Fruit fly (Drosophila melanogaster) whole organism, embryonic: ENCODE data around the gene CG42342.

Experiments
- ATbp ChIP-seq: fragments of 200-800 bp; sonication (Bioruptor generic); optimal IDR thresholded peaks from 2 replicates; lab custom pipeline; 2017; ENCODE audit warnings: missing biosample characterization, mild to moderate bottlenecking, missing genetic modification characterization, missing genetic modification reagents
- Atf3 ChIP-seq: fragments of 200-800 bp; sonication (Bioruptor generic); optimal IDR thresholded peaks from 3 replicates; lab custom pipeline; 2016; ENCODE audit warnings: missing biosample characterization, missing genetic modification characterization
- B-H2 ChIP-seq: fragments of 200-800 bp; sonication (Bioruptor generic); optimal IDR thresholded peaks from 2 replicates; lab custom pipeline; 2018; ENCODE audit warnings: missing biosample characterization, mild to moderate bottlenecking, missing genetic modification characterization
- Bgb ChIP-seq: fragments of 200-800 bp; sonication (Bioruptor generic); IDR thresholded peaks from 2 replicates; pipeline ENCODE4 v1.3.6; 2022; ENCODE audit warnings: missing biosample characterization, missing genetic modification characterization; ENCODE audit not compliant: partially characterized antibody
- BtbVII ChIP-seq: fragments of 200-800 bp; sonication (Bioruptor generic); optimal IDR thresholded peaks from 3 replicates; lab custom pipeline; 2017; ENCODE audit warnings: missing biosample characterization, mild to moderate bottlenecking, missing genetic modification characterization
- CG11695 ChIP-seq: fragments of 200-800 bp; sonication (Bioruptor generic); IDR thresholded peaks from 3 replicates; pipeline ENCODE4 v1.3.6; 2022; ENCODE audit warnings: missing biosample characterization, missing genetic modification characterization
- CG12219 ChIP-seq: fragments of 200-800 bp; sonication (Bioruptor generic); optimal IDR thresholded peaks from 3 replicates; lab custom pipeline; 2018; ENCODE audit warnings: missing biosample characterization, mild to moderate bottlenecking, missing genetic modification characterization
- CG12391 ChIP-seq: fragments of 200-800 bp; sonication (Bioruptor generic); optimal IDR thresholded peaks from 3 replicates; lab custom pipeline; 2018; ENCODE audit warnings: missing biosample characterization, mild to moderate bottlenecking, missing genetic modification characterization, moderate library complexity
- CG12744 ChIP-seq: fragments of 200-800 bp; sonication (Bioruptor generic); optimal IDR thresholded peaks from 2 replicates; lab custom pipeline; 2016; ENCODE audit warnings: missing biosample characterization, missing genetic modification characterization
- CG13123 ChIP-seq: fragments of 200-800 bp; sonication (Bioruptor generic); optimal IDR thresholded peaks from 2 replicates; lab custom pipeline; 2016; ENCODE audit warnings: missing biosample characterization, missing genetic modification characterization
- CG14667 ChIP-seq: fragments of 200-800 bp; sonication (Bioruptor generic); IDR thresholded peaks from 2 replicates; pipeline ENCODE4 v1.3.6; 2022; ENCODE audit warnings: missing biosample characterization, missing genetic modification characterization
- CG14860 ChIP-seq: fragments of 200-800 bp; sonication (Bioruptor generic); IDR thresholded peaks from 3 replicates; pipeline ENCODE4 v1.3.6; 2022; ENCODE audit warnings: missing biosample characterization, missing genetic modification characterization; ENCODE audit not compliant: partially characterized antibody
- CG15011 ChIP-seq: fragments of 200-800 bp; sonication (Bioruptor generic); optimal IDR thresholded peaks from 3 replicates; lab custom pipeline; 2018; ENCODE audit warnings: missing biosample characterization, mild to moderate bottlenecking, missing genetic modification characterization
- CG15479 ChIP-seq: fragments of 200-800 bp; sonication (Bioruptor generic); optimal IDR thresholded peaks from 3 replicates; lab custom pipeline; 2019; ENCODE audit warnings: missing biosample characterization, mild to moderate bottlenecking, missing genetic modification characterization, moderate library complexity
- CG16779 ChIP-seq: fragments of 200-800 bp; sonication (Bioruptor generic); IDR thresholded peaks from 2 replicates; pipeline ENCODE4 v1.3.6; 2022; ENCODE audit warnings: missing biosample characterization, missing genetic modification characterization
- CG1832 ChIP-seq: fragments of 200-800 bp; sonication (Bioruptor generic); optimal IDR thresholded peaks from 2 replicates; lab custom pipeline; 2017; ENCODE audit warnings: missing biosample characterization, mild to moderate bottlenecking, missing genetic modification characterization, inconsistent platforms
- CG18476 ChIP-seq: fragments of 200-800 bp; sonication (Bioruptor generic); optimal IDR thresholded peaks from 2 replicates; lab custom pipeline; 2016; ENCODE audit warnings: missing biosample characterization, mild to moderate bottlenecking, missing genetic modification characterization
- CG31441 ChIP-seq: fragments of 200-800 bp; sonication (Bioruptor generic); IDR thresholded peaks from 2 replicates; pipeline ENCODE4 v1.3.6; 2022; ENCODE audit warnings: missing biosample characterization, missing genetic modification characterization
- CG32767 ChIP-seq: fragments of 200-800 bp; sonication (Bioruptor generic); IDR thresholded peaks from 2 replicates; pipeline ENCODE4 v1.3.6; 2022; ENCODE audit warnings: missing biosample characterization, missing genetic modification characterization
- CG3995 ChIP-seq: fragments of 200-800 bp; sonication (Bioruptor generic); optimal IDR thresholded peaks from 3 replicates; lab custom pipeline; 2016; ENCODE audit warnings: missing biosample characterization, missing genetic modification characterization
- CG6813 ChIP-seq: fragments of 200-800 bp; sonication (Bioruptor generic); optimal IDR thresholded peaks from 2 replicates; lab custom pipeline; 2017; ENCODE audit warnings: missing biosample characterization, missing genetic modification characterization, mild to moderate bottlenecking, moderate library complexity, missing genetic modification reagents
- CG7372 ChIP-seq: fragments of 200-800 bp; sonication (Bioruptor generic); IDR thresholded peaks from 2 replicates; pipeline ENCODE4 v1.3.6; 2022; ENCODE audit warnings: missing biosample characterization, missing genetic modification characterization
- CG7928 ChIP-seq: fragments of 200-800 bp; sonication (Bioruptor generic); optimal IDR thresholded peaks from 2 replicates; lab custom pipeline; 2017; ENCODE audit warnings: missing biosample characterization, mild to moderate bottlenecking, missing genetic modification characterization
- Chrac-16 ChIP-seq: fragments of 200-800 bp; sonication (Bioruptor generic); optimal IDR thresholded peaks from 3 replicates; lab custom pipeline; 2016; ENCODE audit warnings: missing biosample characterization, missing genetic modification characterization
- Dbx ChIP-seq: fragments of 200-800 bp; sonication (Bioruptor generic); IDR thresholded peaks from 3 replicates; pipeline ENCODE4 v1.3.6; 2022; ENCODE audit warnings: missing biosample characterization, missing genetic modification characterization
- Hand ChIP-seq: fragments of 200-800 bp; sonication (Bioruptor generic); optimal IDR thresholded peaks from 2 replicates; lab custom pipeline; 2017; ENCODE audit warnings: mild to moderate bottlenecking, missing biosample characterization, missing genetic modification reagents, missing genetic modification characterization
- HmgD ChIP-seq: fragments of 200-800 bp; sonication (Bioruptor generic); optimal IDR thresholded peaks from 3 replicates; lab custom pipeline; 2016; ENCODE audit warnings: missing biosample characterization, missing genetic modification characterization
- Hr39 ChIP-seq: fragments of >200 bp; optimal IDR thresholded peaks from 2 replicates; lab custom pipeline; 2017
- MTF-1 ChIP-seq: fragments of 200-800 bp; sonication (Bioruptor generic); optimal IDR thresholded peaks from 2 replicates; lab custom pipeline; 2018; ENCODE audit warnings: missing biosample characterization, mild to moderate bottlenecking, missing genetic modification characterization, borderline replicate concordance
- Nf-YA ChIP-seq: fragments of 200-800 bp; sonication (Bioruptor generic); IDR thresholded peaks from 2 replicates; pipeline ENCODE4 v1.3.6; 2022; ENCODE audit warnings: missing biosample characterization, missing genetic modification characterization
- NfI ChIP-seq: fragments of 200-800 bp; sonication (Bioruptor generic); optimal IDR thresholded peaks from 3 replicates; lab custom pipeline; 2018; ENCODE audit warnings: missing biosample characterization, mild to moderate bottlenecking, missing genetic modification characterization, moderate library complexity
- Rfx ChIP-seq: fragments of 200-800 bp; sonication (Bioruptor generic); IDR thresholded peaks from 2 replicates; pipeline ENCODE4 v1.3.6; 2022; ENCODE audit warnings: missing biosample characterization, missing genetic modification characterization
- cato ChIP-seq: fragments of 200-800 bp; sonication (Bioruptor generic); optimal IDR thresholded peaks from 2 replicates; lab custom pipeline; 2016; ENCODE audit warnings: missing biosample characterization, missing genetic modification characterization, borderline replicate concordance
- ci ChIP-seq: fragments of 200-800 bp; sonication (Bioruptor generic); IDR thresholded peaks from 3 replicates; pipeline ENCODE4 v1.3.6; 2022; ENCODE audit warnings: missing biosample characterization, missing genetic modification characterization
- corto ChIP-seq: fragments of 200-800 bp; sonication (Bioruptor generic); optimal IDR thresholded peaks from 2 replicates; lab custom pipeline; 2016; ENCODE audit warnings: missing biosample characterization, mild to moderate bottlenecking, missing genetic modification characterization, moderate library complexity
- dmrt99B ChIP-seq: fragments of 200-800 bp; sonication (Bioruptor generic); optimal IDR thresholded peaks from 2 replicates; lab custom pipeline; 2018; ENCODE audit warnings: missing biosample characterization, mild to moderate bottlenecking, missing genetic modification characterization, moderate library complexity
- dpn ChIP-seq, 2 experiments: fragments of 200-800 bp; sonication (Bioruptor generic); optimal IDR thresholded peaks; 3 replicates each; lab custom pipeline; 2016; ENCODE audit warnings: missing biosample characterization in 2 of 2, missing genetic modification characterization in 2 of 2
- ems ChIP-seq: fragments of 200-800 bp; sonication (Bioruptor generic); optimal IDR thresholded peaks from 3 replicates; lab custom pipeline; 2016; ENCODE audit warnings: missing biosample characterization, missing genetic modification characterization
- hkb ChIP-seq, 2 experiments: fragments of 200-800 bp in 1 of 2; fragments of >200 bp in 1 of 2; sonication (Bioruptor generic) in 1 of 2; IDR thresholded peaks in 1 of 2; optimal IDR thresholded peaks in 1 of 2; 2 replicates each; pipeline versions ENCODE4 v1.3.6 to Lab custom; 2017 to 2022; ENCODE audit warnings: missing biosample characterization in 1 of 2, missing genetic modification characterization in 1 of 2
- jumu ChIP-seq: fragments of 200-800 bp; sonication (Bioruptor generic); optimal IDR thresholded peaks from 3 replicates; lab custom pipeline; 2016; ENCODE audit warnings: missing biosample characterization, missing genetic modification characterization
- lmd ChIP-seq: fragments of 200-800 bp; sonication (Bioruptor generic); IDR thresholded peaks from 2 replicates; pipeline ENCODE4 v1.3.6; 2022; ENCODE audit warnings: missing biosample characterization, missing genetic modification characterization
- lov ChIP-seq, 2 experiments: fragments of 200-800 bp in 1 of 2; fragments of >200 bp in 1 of 2; sonication (Bioruptor generic) in 1 of 2; IDR thresholded peaks in 1 of 2; optimal IDR thresholded peaks in 1 of 2; 2 replicates in 1 of 2; 3 replicates in 1 of 2; pipeline versions ENCODE4 v1.3.6 to Lab custom; 2017 to 2022; ENCODE audit warnings: missing biosample characterization in 1 of 2, missing genetic modification characterization in 1 of 2
- odd ChIP-seq: fragments of 200-800 bp; sonication (Bioruptor generic); optimal IDR thresholded peaks from 2 replicates; lab custom pipeline; 2017; ENCODE audit warnings: missing biosample characterization, mild to moderate bottlenecking, missing genetic modification characterization
- schlank ChIP-seq: fragments of 200-800 bp; sonication (Bioruptor generic); optimal IDR thresholded peaks from 2 replicates; lab custom pipeline; 2018; ENCODE audit warnings: missing biosample characterization, mild to moderate bottlenecking, missing genetic modification characterization
- sna ChIP-seq: fragments of 200-800 bp; sonication (Bioruptor generic); IDR thresholded peaks from 2 replicates; pipeline ENCODE4 v1.3.6; 2022; ENCODE audit warnings: missing biosample characterization, missing genetic modification characterization; ENCODE audit not compliant: partially characterized antibody
- so ChIP-seq: fragments of 200-800 bp; sonication (Bioruptor generic); IDR thresholded peaks from 3 replicates; pipeline ENCODE4 v1.3.6; 2022; ENCODE audit warnings: missing biosample characterization, missing genetic modification characterization
- sr ChIP-seq: fragments of 200-800 bp; sonication (Bioruptor generic); IDR thresholded peaks from 3 replicates; pipeline ENCODE4 v1.3.6; 2022; ENCODE audit warnings: missing biosample characterization, missing genetic modification characterization
- tin ChIP-seq: fragments of 200-800 bp; sonication (Bioruptor generic); optimal IDR thresholded peaks from 3 replicates; lab custom pipeline; 2016; ENCODE audit warnings: missing biosample characterization, missing genetic modification characterization
- wek ChIP-seq: fragments of 200-800 bp; sonication (Bioruptor generic); optimal IDR thresholded peaks from 3 replicates; lab custom pipeline; 2018; ENCODE audit warnings: missing biosample characterization, mild to moderate bottlenecking, missing genetic modification characterization, moderate library complexity

The CG42342 gene

DNA sequence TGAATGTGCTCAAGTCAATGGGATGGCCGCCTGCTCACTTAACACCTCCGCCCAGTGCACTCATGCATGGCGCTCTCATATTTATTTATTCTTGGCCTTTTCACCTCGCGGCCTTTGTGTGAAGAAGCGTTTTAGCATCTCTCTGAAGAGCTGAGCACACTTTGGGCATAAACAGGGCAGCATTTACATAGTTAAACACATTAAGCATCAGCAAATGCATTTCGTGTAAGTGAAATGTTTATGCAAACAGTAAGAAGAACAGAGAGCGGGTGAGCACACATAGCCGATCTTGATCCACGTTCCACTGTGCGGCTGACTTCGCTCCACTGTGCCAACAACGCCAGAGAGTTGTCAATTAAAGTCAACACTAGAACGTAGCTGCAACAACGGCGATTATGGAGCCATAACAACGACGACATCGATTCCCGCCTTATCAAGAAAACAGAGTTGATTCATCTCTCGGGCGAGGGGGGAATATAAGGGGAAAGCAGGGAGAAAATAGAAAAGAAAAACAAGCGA is 22.1 kb downstream of the CG42342 start (continued):
- peak; percentile 41 for TF ChIP-seq CG12219
- peak; percentile 48; the same call in 1 of the 2 replicates for TF ChIP-seq CG31441
- TF ChIP-seq CG15479: no peak
- no peak for TF ChIP-seq CG7928 (GFP tag; lab: Kevin White, UChicago)
- TF ChIP-seq CG15011 (GFP tag; lab: Kevin White, UChicago): peak; percentile 35
- TF ChIP-seq CG13123 (GFP tag; lab: Kevin White, UChicago): peak; percentile 48
- TF ChIP-seq CG32767 (GFP tag; lab: Robert Waterston, UW): no peak
- no peak for TF ChIP-seq CG16779
- TF ChIP-seq CG12744 (GFP tag; lab: Kevin White, UChicago): no peak
- no peak for TF ChIP-seq NfI (GFP tag; lab: Kevin White, UChicago)
- peak; percentile 64 for TF ChIP-seq ATbp (GFP tag; lab: Kevin White, UChicago)
- no peak for TF ChIP-seq Dbx
- peak; percentile 47; the same call in 1 of the 3 replicates for TF ChIP-seq ci (GFP tag; lab: Robert Waterston, UW)
- TF ChIP-seq hkb (optimal IDR thresholded peaks at IDR 0.05; lab: Kevin White, UChicago): no peak
- TF ChIP-seq hkb (GFP tag; IDR thresholded peaks at IDR 0.05; lab: Robert Waterston, UW): peak; percentile 50
- peak; percentile 30; the same call in 1 of the 2 replicates for TF ChIP-seq Nf-YA (GFP tag; lab: Robert Waterston, UW)
- no peak for TF ChIP-seq cato (GFP tag; lab: Kevin White, UChicago)
- TF ChIP-seq MTF-1 (GFP tag; lab: Kevin White, UChicago): peak; percentile 76
- TF ChIP-seq CG11695 (GFP tag; lab: Robert Waterston, UW): 0 out of 3 replicates have a peak, but pooled peaks have one; percentile 10
- TF ChIP-seq Atf3 (GFP tag; lab: Kevin White, UChicago): no peak
- no peak for TF ChIP-seq B-H2 (GFP tag; lab: Kevin White, UChicago)
- no peak for TF ChIP-seq lov (optimal IDR thresholded peaks at IDR 0.05; lab: Kevin White, UChicago)
- no peak; the same call in 2 of the 3 replicates for TF ChIP-seq lov (GFP tag; IDR thresholded peaks at IDR 0.05; lab: Robert Waterston, UW)
- TF ChIP-seq CG7372 (GFP tag; lab: Robert Waterston, UW): no peak
- no peak for TF ChIP-seq CG12391 (tag; lab: Kevin White, UChicago)
- TF ChIP-seq sna (GFP tag; lab: Robert Waterston, UW): 0 out of 2 replicates have a peak, but pooled peaks have one; percentile 26
- no peak for TF ChIP-seq BtbVII
- TF ChIP-seq CG14860 (GFP tag; lab: Robert Waterston, UW): no peak
- TF ChIP-seq Rfx (GFP tag; lab: Robert Waterston, UW): no peak; the same call in 1 of the 2 replicates
- peak; percentile 50 for TF ChIP-seq jumu (GFP tag; lab: Kevin White, UChicago)
- no peak for TF ChIP-seq CG3995
- no peak for TF ChIP-seq dmrt99B (tag; lab: Kevin White, UChicago)
- TF ChIP-seq so (GFP tag; lab: Robert Waterston, UW): no peak
- TF ChIP-seq corto (GFP tag; lab: Kevin White, UChicago): no peak
- peak; percentile 51 for TF ChIP-seq CG6813 (GFP tag; lab: Kevin White, UChicago)
- TF ChIP-seq dpn (GFP tag; optimal IDR thresholded peaks at IDR 0.05; lab: Kevin White, UChicago): peak in 1 of 2 experiments; percentile 12
- TF ChIP-seq wek (GFP tag; lab: Kevin White, UChicago): peak; percentile 53
- TF ChIP-seq lmd (GFP tag; lab: Robert Waterston, UW): peak; percentile 41; the same call in 1 of the 2 replicates
- TF ChIP-seq sr: no peak
- TF ChIP-seq CG14667 (GFP tag; lab: Robert Waterston, UW): 0 out of 2 replicates have a peak, but pooled peaks have one; percentile 7
- TF ChIP-seq HmgD (GFP tag; lab: Kevin White, UChicago): no peak
- no peak for TF ChIP-seq Bgb
- TF ChIP-seq Hr39 (lab: Kevin White, UChicago): no peak
- no peak for TF ChIP-seq CG1832
- peak; percentile 34 for TF ChIP-seq odd
- TF ChIP-seq tin (GFP tag; lab: Kevin White, UChicago): peak; percentile 32
- TF ChIP-seq Chrac-16 (GFP tag; lab: Kevin White, UChicago): no peak
- no peak for TF ChIP-seq schlank
- no peak for TF ChIP-seq CG18476 (GFP tag; lab: Kevin White, UChicago)
- TF ChIP-seq ems (GFP tag; lab: Kevin White, UChicago): no peak
- TF ChIP-seq Hand (GFP tag; lab: Kevin White, UChicago): no peak
